Worm (Caenorhabditis elegans): ENCODE data around the gene H12I13.1.

The H12I13.1 gene

DNA sequence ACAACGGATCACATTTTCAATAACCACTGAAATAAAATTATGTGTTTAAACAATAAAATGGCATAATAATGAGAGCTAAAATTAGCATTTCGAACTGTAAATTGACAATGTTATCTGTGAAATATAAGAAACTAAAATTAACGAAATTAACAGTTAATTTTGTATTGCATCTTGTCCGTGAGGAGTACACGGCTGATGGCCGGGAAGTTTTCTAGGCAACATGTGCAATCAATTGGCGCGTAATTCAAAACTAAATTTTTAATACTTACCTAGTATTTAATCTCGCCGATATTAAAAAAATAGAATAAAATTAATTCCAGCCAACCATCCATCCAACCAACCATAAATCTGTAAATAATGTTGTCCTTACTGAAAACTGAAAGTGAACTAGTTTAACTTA, 5.5 kb downstream of the H12I13.1 start:
- TF ChIP-seq dao-5 (tag; optimal IDR thresholded peaks at IDR 0.05) (no peak), W03F9.2 (tag; optimal IDR thresholded peaks at IDR 0.05) (peak; percentile 69), him-1 (tag; optimal IDR thresholded peaks at IDR 0.05) (peak; percentile 40)

DNA sequence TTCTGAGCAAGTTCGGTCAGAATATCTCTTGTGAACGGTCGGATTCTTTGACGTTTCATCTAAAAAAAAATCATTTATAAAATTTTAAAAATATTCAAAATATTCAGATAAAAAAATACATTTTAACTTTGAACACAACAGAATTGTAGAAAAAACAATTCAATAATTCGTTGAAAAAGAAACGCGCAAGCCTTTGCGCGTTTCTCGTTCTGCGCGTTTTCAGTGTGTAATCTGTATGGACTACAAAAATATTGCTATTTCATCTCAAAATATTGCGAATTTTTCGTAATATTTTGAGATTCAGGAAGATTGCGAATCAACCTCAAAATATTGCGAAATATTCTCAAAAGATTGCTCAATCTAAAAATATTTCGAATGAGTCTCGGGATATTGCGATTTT, 11.0 kb downstream of the H12I13.1 start, which contains the start of gene R12C12.7:
Gene R12C12.7 (minus strand): TSS at position 59 of the 400 bp plus-strand sequence.
- TF ChIP-seq him-1 (tag; optimal IDR thresholded peaks at IDR 0.05): no peak
- TF ChIP-seq W03F9.2 (tag; optimal IDR thresholded peaks at IDR 0.05): no peak
- TF ChIP-seq dao-5 (tag; optimal IDR thresholded peaks at IDR 0.05): no peak

DNA sequence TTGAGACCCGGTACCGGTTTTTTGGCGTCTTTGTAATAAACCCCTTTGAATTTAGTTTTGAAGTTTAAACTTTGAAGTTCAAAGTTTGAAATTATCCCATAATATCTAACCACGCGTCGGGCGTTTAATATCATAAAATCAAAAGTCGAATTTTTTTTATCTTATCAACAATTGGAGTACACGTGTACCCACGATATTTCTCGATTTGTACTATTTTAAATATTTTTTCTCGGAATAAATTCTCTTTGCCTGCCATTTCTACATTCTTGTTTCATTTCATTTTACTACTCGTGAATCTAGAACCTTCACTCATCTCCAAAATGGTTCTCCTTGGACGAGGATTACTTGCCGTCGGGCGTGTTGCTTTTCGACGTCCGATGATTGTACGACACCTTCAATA, 16.8 kb downstream of the H12I13.1 start, which contains the start of gene gldc-1:
Gene gldc-1 (plus strand): TSS at position 301 of the 400 bp plus-strand sequence.
- TF ChIP-seq him-1 (tag; optimal IDR thresholded peaks at IDR 0.05) (no peak), dao-5 (tag; optimal IDR thresholded peaks at IDR 0.05) (no peak), W03F9.2 (tag; optimal IDR thresholded peaks at IDR 0.05) (no peak)

DNA sequence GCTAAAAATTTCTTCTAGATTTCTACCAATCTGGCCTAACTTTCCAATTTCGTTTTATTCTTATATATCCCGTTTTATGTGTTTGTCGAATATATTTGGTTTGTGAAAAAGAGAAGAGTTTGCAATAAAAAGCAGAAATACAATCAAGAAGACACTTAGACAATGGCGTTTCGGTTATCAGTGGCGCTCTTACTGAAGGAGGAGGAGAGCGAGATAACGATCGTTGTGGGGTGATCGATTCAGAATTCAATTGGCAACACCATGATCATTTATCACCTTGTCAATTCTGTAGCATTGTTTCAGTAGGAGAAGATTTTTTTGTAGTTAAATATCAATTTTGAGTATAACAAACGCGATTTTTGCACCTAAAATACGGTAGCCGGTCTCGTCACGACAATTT, 17.4 kb downstream of the H12I13.1 start:
- TF ChIP-seq dao-5 (tag; optimal IDR thresholded peaks at IDR 0.05): no peak
- TF ChIP-seq him-1 (tag; optimal IDR thresholded peaks at IDR 0.05): no peak
- no peak for TF ChIP-seq W03F9.2 (tag; optimal IDR thresholded peaks at IDR 0.05)

DNA sequence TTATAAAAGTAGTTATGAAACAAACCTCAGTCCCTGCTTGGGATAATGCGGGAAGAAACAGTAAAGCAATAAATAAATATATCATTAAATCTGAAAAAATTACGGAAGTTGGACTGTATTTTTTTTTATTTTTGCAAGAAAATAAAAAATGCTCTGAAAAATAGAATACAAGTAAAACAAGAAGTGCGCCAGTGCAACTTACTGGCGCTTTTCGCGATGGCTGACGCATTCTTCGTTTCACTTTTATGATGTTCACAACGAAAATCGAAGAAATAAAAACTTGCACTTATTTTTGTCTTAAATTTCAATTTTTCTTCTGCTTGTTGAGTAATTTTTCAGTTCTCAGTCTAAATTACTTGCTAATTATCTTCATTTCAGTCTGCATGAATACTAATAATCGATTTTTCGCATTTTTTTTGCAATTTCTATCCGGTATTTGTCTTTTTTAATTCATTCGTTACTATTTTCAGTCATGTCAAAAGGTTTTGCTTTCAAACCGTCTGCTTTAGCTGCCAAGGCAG, 19.3 kb downstream of the H12I13.1 start, which contains the start of the genes R12C12.6 and ran-5:
Gene R12C12.6 (minus strand): TSS at position 229 of the 521 bp plus-strand sequence.
Gene ran-5 (plus strand): TSS at position 471 of the 521 bp plus-strand sequence.
- TF ChIP-seq dao-5 (tag; optimal IDR thresholded peaks at IDR 0.05) (no peak), him-1 (tag; optimal IDR thresholded peaks at IDR 0.05) (peak; percentile 36), W03F9.2 (tag; optimal IDR thresholded peaks at IDR 0.05) (peak; percentile 88)

DNA sequence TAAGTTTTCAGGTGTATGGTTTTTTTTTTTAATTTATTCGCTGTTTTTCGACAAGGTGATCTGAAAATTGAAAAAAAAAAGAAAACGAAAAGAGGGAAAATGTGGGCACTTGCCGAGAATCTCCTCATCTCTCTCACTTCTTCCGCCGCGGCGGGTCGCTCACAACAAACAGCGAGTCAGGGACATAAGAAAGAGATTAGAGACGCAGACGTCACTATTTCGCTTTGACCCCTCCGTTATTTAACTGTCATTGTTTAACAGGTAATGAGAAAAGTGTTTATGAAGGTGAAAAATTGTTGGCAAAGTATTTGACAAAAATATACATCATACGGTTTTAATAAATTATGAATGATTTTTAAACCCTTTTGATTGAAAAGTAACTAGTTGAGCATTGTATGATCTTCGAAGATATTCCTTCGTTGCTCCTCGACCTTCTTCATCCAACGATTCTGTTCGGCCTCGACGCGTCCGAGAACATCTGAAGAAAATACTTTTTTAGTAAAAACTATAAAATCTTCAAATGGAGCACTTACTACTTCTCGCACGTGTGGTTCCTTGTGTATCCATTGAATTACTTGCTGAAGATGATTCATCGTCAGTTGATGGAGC, 20.8 kb downstream of the H12I13.1 start:
- TF ChIP-seq dao-5 (tag; optimal IDR thresholded peaks at IDR 0.05) (no peak), W03F9.2 (tag; optimal IDR thresholded peaks at IDR 0.05) (no peak), him-1 (tag; optimal IDR thresholded peaks at IDR 0.05) (no peak)

DNA sequence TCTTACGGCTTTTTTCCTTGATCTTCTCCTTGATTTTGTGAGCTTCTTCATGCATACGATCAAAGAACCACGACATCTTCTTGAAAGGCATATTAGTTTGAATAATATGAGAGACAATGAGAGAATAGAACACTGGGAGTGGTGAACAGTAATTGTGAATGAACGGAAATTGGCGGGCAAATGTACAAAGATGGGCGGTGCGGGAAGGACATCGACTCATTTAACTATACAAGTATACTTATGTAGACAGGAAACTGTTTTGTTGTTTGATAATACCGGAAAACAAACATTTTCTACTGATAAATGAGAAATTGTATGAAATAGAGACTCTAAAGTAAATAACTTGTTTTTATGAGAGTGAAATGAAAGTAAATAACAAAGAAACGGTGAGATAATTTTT, 21.9 kb downstream of the H12I13.1 start, which contains the start of gene R12C12.5:
Gene R12C12.5 (minus strand): TSS at position 101 of the 400 bp plus-strand sequence.
- TF ChIP-seq W03F9.2 (tag; optimal IDR thresholded peaks at IDR 0.05) (no peak), dao-5 (tag; optimal IDR thresholded peaks at IDR 0.05) (no peak), him-1 (tag; optimal IDR thresholded peaks at IDR 0.05) (no peak)

DNA sequence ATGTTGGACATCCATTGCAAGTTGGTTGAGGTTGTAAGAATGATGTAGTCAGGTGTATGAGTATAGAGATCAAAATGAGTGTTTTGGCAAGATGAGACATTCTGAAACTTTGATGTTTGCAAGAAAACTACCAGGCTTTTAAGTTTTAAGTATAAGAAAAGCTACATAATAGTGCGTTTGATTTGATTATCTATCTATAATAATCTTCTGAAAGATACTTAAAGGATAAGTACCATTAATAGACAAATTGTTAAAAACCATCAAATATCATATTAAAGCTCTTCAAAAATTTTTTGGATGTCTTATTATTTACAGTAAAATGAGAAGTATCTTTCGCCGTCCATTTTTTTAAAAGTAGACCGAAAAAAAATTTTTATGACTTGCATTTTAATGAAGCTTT, 23.8 kb downstream of the H12I13.1 start, which contains the start of gene R12C12.10:
Gene R12C12.10 (minus strand): TSS at position 101 of the 400 bp plus-strand sequence.
- TF ChIP-seq him-1 (tag; optimal IDR thresholded peaks at IDR 0.05) (no peak), dao-5 (tag; optimal IDR thresholded peaks at IDR 0.05) (no peak), W03F9.2 (tag; optimal IDR thresholded peaks at IDR 0.05) (no peak)

DNA sequence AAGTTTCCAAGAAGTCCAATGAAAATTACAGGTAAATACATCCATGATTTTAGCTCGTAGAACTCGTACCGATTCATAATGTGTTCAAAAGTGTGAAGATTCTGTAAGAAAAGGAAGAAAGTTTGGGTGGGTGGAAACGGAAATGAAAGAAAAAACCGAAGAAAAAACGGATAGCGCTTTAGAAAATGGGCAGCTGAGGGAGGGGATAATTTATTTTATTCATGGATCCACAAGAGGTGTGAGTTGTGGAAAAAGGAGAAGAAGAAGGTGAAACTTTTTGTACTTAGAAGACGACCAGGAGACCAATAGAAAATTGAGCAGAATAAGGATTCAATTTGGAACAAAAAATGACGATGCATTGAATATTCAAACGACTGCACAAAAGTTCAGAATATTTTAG, 35.9 kb downstream of the H12I13.1 start, which contains the start of gene frpr-16:
Gene frpr-16 (minus strand): TSS at position 101 of the 400 bp plus-strand sequence.
- TF ChIP-seq W03F9.2 (tag; optimal IDR thresholded peaks at IDR 0.05): no peak
- no peak for TF ChIP-seq dao-5 (tag; optimal IDR thresholded peaks at IDR 0.05)
- TF ChIP-seq him-1 (tag; optimal IDR thresholded peaks at IDR 0.05): no peak

DNA sequence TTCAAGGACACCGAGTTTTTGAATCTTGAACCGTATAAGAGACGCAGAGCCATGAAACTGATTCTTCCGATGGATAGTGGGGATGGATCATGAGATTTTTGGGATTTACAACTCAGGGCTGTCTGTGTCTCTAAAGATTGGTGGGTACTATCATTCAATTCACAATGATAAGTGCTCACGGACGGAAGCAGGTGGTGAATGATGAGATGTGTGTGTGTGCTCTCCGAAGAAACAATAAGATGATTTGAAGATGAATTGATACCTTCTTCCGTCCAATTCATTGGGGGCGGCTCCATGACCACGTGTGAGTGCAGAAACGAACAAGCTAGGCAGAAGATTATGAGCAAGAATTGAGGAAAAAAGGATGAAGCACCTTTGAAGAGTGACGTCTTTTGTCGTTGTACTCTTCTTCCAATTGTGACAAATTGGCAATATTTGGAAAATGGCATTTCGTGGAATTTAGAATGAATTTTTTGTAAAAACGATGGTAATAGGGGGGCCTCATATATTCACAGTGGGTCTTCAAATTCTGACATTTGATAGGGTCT, 38.3 kb downstream of the H12I13.1 start:
- TF ChIP-seq dao-5 (tag; optimal IDR thresholded peaks at IDR 0.05) (no peak), W03F9.2 (tag; optimal IDR thresholded peaks at IDR 0.05) (no peak), him-1 (tag; optimal IDR thresholded peaks at IDR 0.05) (no peak)

DNA sequence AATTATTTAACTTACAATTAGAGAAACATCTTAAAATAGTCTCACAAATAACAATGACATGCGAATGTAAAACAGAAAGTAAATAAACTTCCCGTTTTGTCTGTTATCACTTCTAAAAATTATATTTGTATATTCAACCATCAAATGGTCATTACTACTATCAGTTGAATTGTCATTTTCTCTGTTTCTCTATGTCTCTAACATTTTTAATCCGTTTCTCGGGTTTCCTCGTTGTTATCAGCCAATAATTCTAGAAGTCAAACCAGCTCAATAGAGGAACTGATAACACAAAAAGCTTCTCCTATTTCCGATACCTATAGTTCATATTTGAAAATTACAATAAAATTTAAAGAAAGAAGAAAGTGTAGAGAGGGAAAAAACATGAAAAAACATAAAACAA, 40.3 kb downstream of the H12I13.1 start:
- no peak for TF ChIP-seq W03F9.2 (tag; optimal IDR thresholded peaks at IDR 0.05)
- no peak for TF ChIP-seq him-1 (tag; optimal IDR thresholded peaks at IDR 0.05)
- no peak for TF ChIP-seq dao-5 (tag; optimal IDR thresholded peaks at IDR 0.05)

DNA sequence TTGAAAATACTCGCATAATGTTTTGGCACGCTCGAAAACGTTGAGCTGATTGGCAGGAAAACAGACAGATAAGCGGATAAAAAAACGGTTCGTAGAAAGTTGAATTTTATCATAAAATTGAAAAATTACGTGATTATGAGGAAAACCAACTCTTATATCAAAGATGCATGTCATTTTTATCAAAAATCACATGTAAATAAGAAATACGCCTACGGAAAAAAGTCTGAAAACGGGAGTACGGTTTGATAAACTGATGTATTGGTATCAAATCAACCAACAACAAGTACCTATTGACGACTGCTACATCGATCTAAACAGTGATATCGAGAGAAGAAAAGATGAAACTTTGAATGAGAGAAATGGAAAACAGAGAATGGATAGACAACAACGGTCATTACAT, 41.3 kb downstream of the H12I13.1 start:
- TF ChIP-seq him-1 (tag; optimal IDR thresholded peaks at IDR 0.05) (no peak), W03F9.2 (tag; optimal IDR thresholded peaks at IDR 0.05) (no peak), dao-5 (tag; optimal IDR thresholded peaks at IDR 0.05) (no peak)

DNA sequence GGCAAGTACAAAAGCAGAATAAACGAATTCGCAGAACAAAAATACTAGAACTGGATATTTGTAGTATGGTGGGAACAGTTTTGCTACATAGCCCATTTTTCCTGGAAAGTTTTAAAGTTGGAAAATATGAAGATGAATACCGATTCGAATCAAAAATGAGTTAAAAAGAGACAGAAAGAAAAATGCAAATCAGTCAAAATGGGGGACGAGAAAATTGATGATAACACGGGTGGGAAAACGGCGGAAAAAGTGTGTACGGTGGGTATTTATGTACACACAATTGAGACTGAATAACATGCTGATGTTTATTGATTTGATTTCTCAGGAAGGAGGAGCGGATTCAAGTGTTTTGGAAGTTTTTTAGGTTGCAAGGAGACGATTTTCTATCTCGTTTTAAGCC, 42.1 kb downstream of the H12I13.1 start, which contains the start of gene R12C12.9:
Gene R12C12.9 (minus strand): TSS at position 101 of the 400 bp plus-strand sequence.
- TF ChIP-seq dao-5 (tag; optimal IDR thresholded peaks at IDR 0.05) (no peak), W03F9.2 (tag; optimal IDR thresholded peaks at IDR 0.05) (no peak), him-1 (tag; optimal IDR thresholded peaks at IDR 0.05) (no peak)

DNA sequence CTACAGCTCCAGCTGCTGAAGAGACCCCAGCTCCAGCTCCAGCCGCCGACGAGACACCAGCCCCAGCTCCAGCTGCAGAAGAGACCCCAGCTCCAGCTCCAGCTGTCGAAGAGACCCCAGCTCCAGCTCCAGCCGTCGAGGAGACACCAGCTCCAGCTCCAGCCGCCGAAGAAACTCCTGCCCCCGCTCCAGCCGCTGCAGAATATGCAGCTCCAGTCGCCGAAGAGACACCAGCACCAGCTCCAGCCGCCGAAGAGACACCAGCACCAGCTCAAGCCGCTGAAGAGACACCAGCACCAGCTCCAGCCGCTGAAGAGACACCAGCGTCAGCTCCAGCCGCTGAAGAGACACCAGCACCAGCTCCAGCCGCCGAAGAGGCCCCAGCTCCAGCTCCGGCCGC, 44.4 kb downstream of the H12I13.1 start:
- TF ChIP-seq him-1 (tag; optimal IDR thresholded peaks at IDR 0.05) (no peak), W03F9.2 (tag; optimal IDR thresholded peaks at IDR 0.05) (no peak), dao-5 (tag; optimal IDR thresholded peaks at IDR 0.05) (no peak)
